Worm (Caenorhabditis elegans) whole organism, midembryonic: ENCODE results near the gene F49C12.3.

Experiments
- T22C8.4 ChIP-seq: fragments of 200-800 bp; sonication (Bioruptor generic); IDR thresholded peaks from 2 replicates; pipeline ENCODE4 v1.3.6; 2022; ENCODE audit warnings: missing genetic modification characterization, missing compliant biosample characterization
- flt-1 ChIP-seq: fragments of 200-800 bp; sonication (Bioruptor generic); IDR thresholded peaks from 2 replicates; pipeline ENCODE4 v1.3.6; 2022; ENCODE audit warnings: missing genetic modification characterization, missing compliant biosample characterization
- ref-1 ChIP-seq: fragments of 200-800 bp; sonication (Bioruptor generic); conservative IDR thresholded peaks from 2 replicates; pipeline ENCODE4 v1.3.6; 2022; ENCODE audit warnings: missing genetic modification reagents, missing genetic modification characterization, missing compliant biosample characterization
- ztf-23 ChIP-seq: fragments of 200-800 bp; sonication (Bioruptor generic); IDR thresholded peaks from 2 replicates; pipeline ENCODE4 v1.3.6; 2022; ENCODE audit warnings: missing genetic modification reagents, missing genetic modification characterization, missing compliant biosample characterization
- ztf-29 ChIP-seq: fragments of 200-800 bp; sonication (Bioruptor generic); IDR thresholded peaks from 2 replicates; pipeline ENCODE4 v1.3.6; 2022; ENCODE audit warnings: missing genetic modification reagents, missing genetic modification characterization, missing compliant biosample characterization

- TF ChIP-seq flt-1 (GFP tag; lab: Robert Waterston, UW) (no peak), ztf-29 (GFP tag; lab: Robert Waterston, UW) (no peak), ref-1 (GFP tag; lab: Robert Waterston, UW) (no peak), ztf-23 (GFP tag; lab: Robert Waterston, UW) (no peak), T22C8.4 (no peak)
These were observed 23.8 kb downstream of the F49C12.3 start, which contains the start of the genes nspg-11 and F49C12.15 for ce11 chrIV:9323989-9324506.
